Fruit fly (Drosophila melanogaster) whole organism, embryonic: Measurements from ENCODE around the gene MICAL-like.

Experiments used
- ATbp ChIP-seq: fragments of 200-800 bp; sonication (Bioruptor generic); optimal IDR thresholded peaks from 2 replicates; lab custom pipeline; 2017; ENCODE audit warnings: missing biosample characterization, mild to moderate bottlenecking, missing genetic modification characterization, missing genetic modification reagents
- Atf6 ChIP-seq: fragments of 200-800 bp; sonication (Bioruptor generic); IDR thresholded peaks from 2 replicates; pipeline ENCODE4 v1.3.6; 2022; ENCODE audit warnings: missing biosample characterization, missing genetic modification characterization
- CG10267 ChIP-seq: fragments of 200-800 bp; sonication (Bioruptor generic); optimal IDR thresholded peaks from 2 replicates; lab custom pipeline; 2018; ENCODE audit warnings: missing biosample characterization, mild to moderate bottlenecking, missing genetic modification characterization, moderate library complexity
- CG10274 ChIP-seq: fragments of 200-800 bp; sonication (Bioruptor generic); optimal IDR thresholded peaks from 3 replicates; lab custom pipeline; 2017; ENCODE audit warnings: missing biosample characterization, mild to moderate bottlenecking, missing genetic modification characterization
- CG12391 ChIP-seq: fragments of 200-800 bp; sonication (Bioruptor generic); optimal IDR thresholded peaks from 3 replicates; lab custom pipeline; 2018; ENCODE audit warnings: missing biosample characterization, mild to moderate bottlenecking, missing genetic modification characterization, moderate library complexity
- CG12659 ChIP-seq: fragments of 200-800 bp; sonication (Bioruptor generic); optimal IDR thresholded peaks from 3 replicates; lab custom pipeline; 2017; ENCODE audit warnings: mild to moderate bottlenecking, missing biosample characterization, missing genetic modification reagents, missing genetic modification characterization
- CG14050 ChIP-seq: fragments of 200-800 bp; sonication (Bioruptor generic); IDR thresholded peaks from 3 replicates; pipeline ENCODE4 v1.3.6; 2022; ENCODE audit warnings: missing biosample characterization, missing genetic modification characterization
- CG15073 ChIP-seq: fragments of 200-800 bp; sonication (Bioruptor generic); optimal IDR thresholded peaks from 2 replicates; lab custom pipeline; 2016; ENCODE audit warnings: missing biosample characterization, missing genetic modification characterization
- CG16813 ChIP-seq: fragments of 200-800 bp; sonication (Bioruptor generic); IDR thresholded peaks from 3 replicates; pipeline ENCODE4 v1.3.6; 2022; ENCODE audit warnings: missing biosample characterization, missing genetic modification characterization; ENCODE audit not compliant: partially characterized antibody
- CG17328 ChIP-seq: fragments of 200-800 bp; sonication (Bioruptor generic); IDR thresholded peaks from 2 replicates; pipeline ENCODE4 v1.3.6; 2022; ENCODE audit warnings: missing biosample characterization, missing genetic modification characterization
- CG17829 ChIP-seq: fragments of 200-800 bp; optimal IDR thresholded peaks from 2 replicates; lab custom pipeline; 2019; ENCODE audit warnings: missing biosample characterization, mild to moderate bottlenecking, missing genetic modification characterization, moderate library complexity
- CG18262 ChIP-seq: fragments of 200-800 bp; optimal IDR thresholded peaks from 3 replicates; lab custom pipeline; 2019; ENCODE audit warnings: missing biosample characterization, mild to moderate bottlenecking, missing genetic modification characterization, moderate library complexity
- CG3407 ChIP-seq: fragments of 200-800 bp; sonication (Bioruptor generic); optimal IDR thresholded peaks from 2 replicates; lab custom pipeline; 2018; ENCODE audit warnings: missing biosample characterization, mild to moderate bottlenecking, missing genetic modification characterization
- CG4707 ChIP-seq: fragments of 200-800 bp; sonication (Bioruptor generic); optimal IDR thresholded peaks from 2 replicates; lab custom pipeline; 2018; ENCODE audit warnings: missing biosample characterization, mild to moderate bottlenecking, missing genetic modification characterization, moderate library complexity
- CG4820 ChIP-seq: fragments of 200-800 bp; sonication (Bioruptor generic); optimal IDR thresholded peaks from 3 replicates; lab custom pipeline; 2016; ENCODE audit warnings: missing biosample characterization, missing genetic modification characterization
- CG7786 ChIP-seq: fragments of 200-800 bp; sonication (Bioruptor generic); optimal IDR thresholded peaks from 2 replicates; lab custom pipeline; 2016; ENCODE audit warnings: missing biosample characterization, missing genetic modification characterization
- CG9437 ChIP-seq: fragments of 200-800 bp; sonication (Bioruptor generic); optimal IDR thresholded peaks from 2 replicates; lab custom pipeline; 2018; ENCODE audit warnings: missing biosample characterization, mild to moderate bottlenecking, missing genetic modification characterization
- Chrac-16 ChIP-seq: fragments of 200-800 bp; sonication (Bioruptor generic); optimal IDR thresholded peaks from 3 replicates; lab custom pipeline; 2016; ENCODE audit warnings: missing biosample characterization, missing genetic modification characterization
- D ChIP-seq, 2 experiments: fragments of 200-800 bp in 1 of 2; fragments of >200 bp in 1 of 2; sonication (Bioruptor generic) in 1 of 2; optimal IDR thresholded peaks; 2 replicates in 1 of 2; 3 replicates in 1 of 2; lab custom pipeline; 2017; ENCODE audit warnings: mild to moderate bottlenecking in 1 of 2, missing biosample characterization in 1 of 2, missing genetic modification characterization in 1 of 2, missing genetic modification reagents in 1 of 2
- Dip2 ChIP-seq: fragments of 200-800 bp; sonication (Bioruptor generic); IDR thresholded peaks from 2 replicates; pipeline ENCODE4 v1.3.6; 2022; ENCODE audit warnings: missing biosample characterization, missing genetic modification characterization
- Drgx ChIP-seq: fragments of 200-800 bp; sonication (Bioruptor generic); IDR thresholded peaks from 2 replicates; pipeline ENCODE4 v1.3.6; 2022; ENCODE audit warnings: missing biosample characterization, missing genetic modification characterization
- HLHmδ ChIP-seq: fragments of 200-800 bp; sonication (Bioruptor generic); optimal IDR thresholded peaks from 2 replicates; lab custom pipeline; 2018; ENCODE audit warnings: missing biosample characterization, mild to moderate bottlenecking, missing genetic modification characterization, moderate library complexity
- Hr3 ChIP-seq: fragments of 200-800 bp; sonication (Bioruptor generic); optimal IDR thresholded peaks from 3 replicates; lab custom pipeline; 2016; ENCODE audit warnings: missing biosample characterization, missing genetic modification characterization
- Med ChIP-seq: fragments of 200-800 bp; sonication (Bioruptor generic); peaks from one replicate; lab custom pipeline; 2016; ENCODE audit warnings: missing biosample characterization, missing genetic modification characterization, mild to moderate bottlenecking, inconsistent platforms, moderate library complexity
- NFAT ChIP-seq: fragments of 200-800 bp; sonication (Bioruptor generic); IDR thresholded peaks from 2 replicates; pipeline ENCODE4 v1.3.6; 2022; ENCODE audit warnings: missing biosample characterization, missing genetic modification characterization
- Sin3A ChIP-seq: fragments of >200 bp; optimal IDR thresholded peaks from 2 replicates; lab custom pipeline; 2018
- Sox100B ChIP-seq: fragments of 200-800 bp; sonication (Bioruptor generic); optimal IDR thresholded peaks from 3 replicates; lab custom pipeline; 2018; ENCODE audit warnings: missing biosample characterization, mild to moderate bottlenecking, missing genetic modification characterization
- Sry-β ChIP-seq: fragments of 200-800 bp; sonication (Bioruptor generic); optimal IDR thresholded peaks from 2 replicates; lab custom pipeline; 2018; ENCODE audit warnings: missing biosample characterization, mild to moderate bottlenecking, missing genetic modification characterization, moderate library complexity
- amos ChIP-seq: fragments of 200-800 bp; sonication (Bioruptor generic); IDR thresholded peaks from 2 replicates; pipeline ENCODE4 v1.3.6; 2022; ENCODE audit warnings: missing biosample characterization, missing genetic modification characterization; ENCODE audit not compliant: partially characterized antibody
- az2 ChIP-seq: fragments of 200-800 bp; sonication (Bioruptor generic); optimal IDR thresholded peaks from 3 replicates; lab custom pipeline; 2016; ENCODE audit warnings: missing biosample characterization, missing genetic modification characterization
- chinmo ChIP-seq: fragments of 200-800 bp; sonication (Bioruptor generic); IDR thresholded peaks from 4 replicates; pipeline ENCODE4 v1.3.6; 2022; ENCODE audit warnings: missing biosample characterization, missing genetic modification characterization; ENCODE audit not compliant: partially characterized antibody
- chm ChIP-seq: fragments of 200-800 bp; sonication (Bioruptor generic); IDR thresholded peaks from 2 replicates; pipeline ENCODE4 v1.3.6; 2022; ENCODE audit warnings: missing biosample characterization, missing genetic modification characterization
- dpn ChIP-seq, 2 experiments: fragments of 200-800 bp; sonication (Bioruptor generic); optimal IDR thresholded peaks; 3 replicates each; lab custom pipeline; 2016; ENCODE audit warnings: missing biosample characterization in 2 of 2, missing genetic modification characterization in 2 of 2
- ewg ChIP-seq: fragments of 200-800 bp; sonication (Bioruptor generic); optimal IDR thresholded peaks from 3 replicates; lab custom pipeline; 2017; ENCODE audit warnings: mild to moderate bottlenecking, missing biosample characterization, missing genetic modification reagents, missing genetic modification characterization
- fd64A ChIP-seq: fragments of 200-800 bp; sonication (Bioruptor generic); optimal IDR thresholded peaks from 3 replicates; lab custom pipeline; 2018; ENCODE audit warnings: missing biosample characterization, mild to moderate bottlenecking, missing genetic modification characterization
- fd96Cb ChIP-seq: fragments of 200-800 bp; sonication (Bioruptor generic); optimal IDR thresholded peaks from 2 replicates; lab custom pipeline; 2018; ENCODE audit warnings: missing biosample characterization, mild to moderate bottlenecking, missing genetic modification characterization, moderate library complexity
- gce ChIP-seq: fragments of 200-800 bp; sonication (Bioruptor generic); IDR thresholded peaks from 3 replicates; pipeline ENCODE4 v1.3.6; 2022; ENCODE audit warnings: missing biosample characterization, missing genetic modification characterization
- gsb-n ChIP-seq: fragments of 200-800 bp; sonication (Bioruptor generic); optimal IDR thresholded peaks from 3 replicates; lab custom pipeline; 2018; ENCODE audit warnings: missing biosample characterization, mild to moderate bottlenecking, missing genetic modification characterization
- kay ChIP-seq: fragments of 200-800 bp; sonication (Bioruptor generic); optimal IDR thresholded peaks from 2 replicates; lab custom pipeline; 2016; ENCODE audit warnings: missing biosample characterization, missing genetic modification characterization
- knrl ChIP-seq: fragments of 200-800 bp; sonication (Bioruptor generic); IDR thresholded peaks from 3 replicates; pipeline ENCODE4 v1.3.6; 2022; ENCODE audit warnings: missing biosample characterization, missing genetic modification characterization; ENCODE audit not compliant: partially characterized antibody
- maf-S ChIP-seq: fragments of 200-800 bp; sonication (Bioruptor generic); optimal IDR thresholded peaks from 2 replicates; lab custom pipeline; 2016; ENCODE audit warnings: missing biosample characterization, missing genetic modification characterization
- nmo ChIP-seq: fragments of 200-800 bp; sonication (Bioruptor generic); optimal IDR thresholded peaks from 2 replicates; lab custom pipeline; 2018; ENCODE audit warnings: missing biosample characterization, mild to moderate bottlenecking, missing genetic modification characterization, moderate library complexity
- p53 ChIP-seq: fragments of 200-800 bp; sonication (Bioruptor generic); optimal IDR thresholded peaks from 2 replicates; lab custom pipeline; 2016; ENCODE audit warnings: missing biosample characterization, missing genetic modification characterization
- psq ChIP-seq: fragments of 200-800 bp; sonication (Bioruptor generic); optimal IDR thresholded peaks from 2 replicates; lab custom pipeline; 2017; ENCODE audit warnings: missing biosample characterization, missing genetic modification characterization
- sd ChIP-seq: fragments of 200-800 bp; sonication (Bioruptor generic); optimal IDR thresholded peaks from 3 replicates; lab custom pipeline; 2018; ENCODE audit warnings: missing biosample characterization, mild to moderate bottlenecking, missing genetic modification characterization, moderate library complexity
- tll ChIP-seq, 2 experiments: fragments of 200-800 bp in 1 of 2; fragments of >200 bp in 1 of 2; sonication (Bioruptor generic) in 1 of 2; optimal IDR thresholded peaks; 2 replicates each; lab custom pipeline; 2017 to 2019; ENCODE audit warnings: missing biosample characterization in 2 of 2, missing genetic modification characterization in 2 of 2, mild to moderate bottlenecking in 1 of 2, moderate library complexity in 1 of 2
- zen2 ChIP-seq: fragments of 200-800 bp; sonication (Bioruptor generic); IDR thresholded peaks from 3 replicates; pipeline ENCODE4 v1.3.6; 2022; ENCODE audit warnings: missing biosample characterization, missing genetic modification characterization; ENCODE audit not compliant: partially characterized antibody

MICAL-like gene

DNA sequence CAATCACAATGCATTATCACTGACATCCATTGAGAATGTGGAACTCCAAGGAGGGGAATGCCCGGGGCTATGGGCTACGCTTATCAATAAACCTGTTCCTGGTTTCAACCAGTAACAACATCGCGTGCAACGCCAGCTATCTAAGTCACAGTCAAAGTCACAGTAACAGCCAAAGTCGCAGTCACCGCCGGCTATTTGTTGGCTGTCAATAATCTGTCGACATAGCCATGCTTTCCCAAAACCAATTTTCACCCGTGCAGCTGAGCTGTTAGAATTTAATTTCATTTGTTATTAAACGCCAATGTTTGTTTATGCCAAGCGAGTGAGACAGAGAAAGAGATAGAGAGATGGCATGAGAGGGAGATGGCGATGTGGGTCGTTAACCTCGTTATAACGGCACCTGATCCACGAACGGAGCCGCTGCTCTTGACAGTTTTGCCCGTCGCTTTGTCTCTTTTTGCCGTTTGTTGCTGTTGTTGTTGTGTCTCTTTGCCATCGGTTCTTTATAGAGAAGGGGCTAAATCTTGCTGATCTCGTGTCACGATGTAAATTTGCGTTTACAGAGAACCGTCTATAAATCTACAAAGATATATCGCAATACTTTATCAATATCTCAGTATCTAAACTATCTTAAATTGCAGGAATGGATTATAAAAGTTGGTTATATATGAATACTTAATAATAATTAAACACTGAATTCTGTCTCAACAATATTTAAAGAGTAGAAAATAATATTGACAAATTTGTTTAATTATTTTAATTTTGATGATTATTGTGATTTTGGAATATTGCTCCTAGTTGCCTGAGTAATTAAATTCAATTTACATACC, 17.2 kb upstream of the MICAL-like start (continued):
- TF ChIP-seq ewg (no peak), sd (tag; lab: Kevin White, UChicago) (peak; percentile 22), Dip2 (no peak), Hr3 (GFP tag; lab: Kevin White, UChicago) (peak; percentile 16), az2 (GFP tag; lab: Kevin White, UChicago) (peak; percentile 4), gce (GFP tag; lab: Robert Waterston, UW) (peak; percentile 61; the same call in 1 of the 3 replicates), Atf6 (GFP tag; lab: Robert Waterston, UW) (no peak), zen2 (0 out of 3 replicates have a peak, but pooled peaks have one; percentile 18), chinmo (GFP tag; lab: Robert Waterston, UW) (0 out of 4 replicates have a peak, but pooled peaks have one; percentile 66), Med (peak; percentile 57), CG10274 (no peak), CG17328 (0 out of 2 replicates have a peak, but pooled peaks have one; percentile 44), CG12659 (GFP tag; lab: Kevin White, UChicago) (peak; percentile 29), CG12391 (tag; lab: Kevin White, UChicago) (peak; percentile 53), knrl (GFP tag; lab: Robert Waterston, UW) (peak; percentile 29; the same call in 1 of the 3 replicates), CG14050 (no peak), fd96Cb (tag; lab: Kevin White, UChicago) (peak; percentile 28), CG3407 (GFP tag; lab: Kevin White, UChicago) (peak; percentile 60), fd64A (peak; percentile 67), Sox100B (peak; percentile 18), CG15073 (GFP tag; lab: Kevin White, UChicago) (no peak), kay (GFP tag; lab: Kevin White, UChicago) (no peak), ATbp (peak; percentile 32), CG17829 (tag; lab: Kevin White, UChicago) (peak; percentile 35), chm (GFP tag; lab: Robert Waterston, UW) (peak; percentile 45; the same call in 1 of the 2 replicates), NFAT (GFP tag; lab: Robert Waterston, UW) (peak; percentile 31; the same call in 1 of the 2 replicates), CG9437 (GFP tag; lab: Kevin White, UChicago) (peak; percentile 40), maf-S (GFP tag; lab: Kevin White, UChicago) (no peak), Drgx (GFP tag; lab: Robert Waterston, UW) (no peak), CG7786 (GFP tag; lab: Kevin White, UChicago) (no peak), Chrac-16 (GFP tag; lab: Kevin White, UChicago) (peak; percentile 6), CG4820 (GFP tag; lab: Kevin White, UChicago) (peak; percentile 13), tll (GFP tag; optimal IDR thresholded peaks at IDR 0.05; lab: Kevin White, UChicago) (peak in 1 of 2 experiments; percentile 30), Sry-β (GFP tag; lab: Kevin White, UChicago) (peak; percentile 20), CG4707 (GFP tag; lab: Kevin White, UChicago) (peak; percentile 59), CG16813 (GFP tag; lab: Robert Waterston, UW) (peak; percentile 60; the same call in 2 of the 3 replicates), CG10267 (tag; lab: Kevin White, UChicago) (peak; percentile 37), p53 (GFP tag; lab: Kevin White, UChicago) (no peak), psq (GFP tag; lab: Kevin White, UChicago) (no peak), Sin3A (lab: Kevin White, UChicago) (no peak), HLHmδ (GFP tag; lab: Kevin White, UChicago) (peak; percentile 63), dpn (GFP tag; optimal IDR thresholded peaks at IDR 0.05; lab: Kevin White, UChicago) (no peak), CG18262 (peak; percentile 71), nmo (GFP tag; lab: Kevin White, UChicago) (peak; percentile 30), amos (GFP tag; lab: Robert Waterston, UW) (peak; percentile 7; the same call in 1 of the 2 replicates), gsb-n (peak; percentile 68), D (optimal IDR thresholded peaks at IDR 0.05; lab: Kevin White, UChicago) (peak; percentile 43), D (GFP tag; optimal IDR thresholded peaks at IDR 0.05; lab: Kevin White, UChicago) (no peak)
